Fruit fly (Drosophila melanogaster): ENCODE measurements around the gene CG13693.

CG13693 gene

DNA sequence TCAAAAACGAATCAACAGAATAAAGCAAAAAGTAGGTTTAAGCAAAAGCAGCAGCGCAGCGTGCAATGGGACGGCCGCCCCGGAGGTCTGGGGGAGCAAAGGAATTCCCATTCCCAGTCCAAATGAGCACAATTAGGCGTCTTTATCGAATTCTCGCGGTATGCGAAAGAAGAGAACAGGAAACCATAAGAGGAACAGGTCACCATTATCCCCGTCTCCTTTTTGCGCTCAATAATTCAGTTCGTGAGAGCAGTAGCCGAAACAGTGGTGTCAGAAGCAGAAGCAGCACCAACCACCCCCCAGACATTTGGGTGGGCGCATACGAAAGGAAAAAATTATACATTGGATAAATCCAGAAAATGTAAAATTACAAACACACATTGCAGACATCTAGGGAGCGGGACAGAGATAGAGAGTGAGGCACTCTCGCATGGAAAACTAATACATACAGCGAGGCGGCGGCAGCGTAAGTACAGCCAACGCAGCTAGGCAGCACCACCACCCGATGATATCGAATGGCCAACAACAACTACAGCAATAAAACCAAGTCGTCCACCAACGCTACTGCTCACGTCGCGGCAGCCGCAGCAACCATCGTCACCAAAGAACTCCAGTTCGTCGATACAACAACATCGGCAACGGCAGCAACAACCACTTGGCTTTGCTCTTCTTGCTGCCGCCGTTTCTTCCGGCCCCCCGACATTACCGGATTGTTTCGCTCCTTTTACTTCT lies 8.3 kb upstream of the CG13693 start (continued):
- TF ChIP-seq pho (GFP tag; optimal IDR thresholded peaks at IDR 0.05), result no peak
- no peak for TF ChIP-seq eyg (GFP tag; optimal IDR thresholded peaks at IDR 0.05)
- TF ChIP-seq Myb (GFP tag; optimal IDR thresholded peaks at IDR 0.05), result no peak
- no peak for TF ChIP-seq CG15479 (GFP tag; optimal IDR thresholded peaks at IDR 0.05)
- peak; percentile 69 for TF ChIP-seq cg (GFP tag; optimal IDR thresholded peaks at IDR 0.05)
- TF ChIP-seq Dll (GFP tag; IDR thresholded peaks at IDR 0.05; ENCODE audit: partially characterized antibody), result 0 out of 4 replicates have a peak, but pooled peaks have one; percentile 46
- TF ChIP-seq ems (GFP tag; optimal IDR thresholded peaks at IDR 0.05), result no peak
- no peak for TF ChIP-seq sens-2 (GFP tag; IDR thresholded peaks at IDR 0.05)
- TF ChIP-seq al (GFP tag; IDR thresholded peaks at IDR 0.05), result no peak
- TF ChIP-seq grn (GFP tag; optimal IDR thresholded peaks at IDR 0.05), result no peak
- TF ChIP-seq CG12744 (GFP tag; optimal IDR thresholded peaks at IDR 0.05), result no peak
- TF ChIP-seq kni (GFP tag; optimal IDR thresholded peaks at IDR 0.05), result peak; percentile 81
- TF ChIP-seq amos (GFP tag; IDR thresholded peaks at IDR 0.05; ENCODE audit: partially characterized antibody), result peak; percentile 31; the same call in 1 of the 2 replicates
- 0 out of 3 replicates have a peak, but pooled peaks have one; percentile 33 for TF ChIP-seq CG34224 (GFP tag; IDR thresholded peaks at IDR 0.05; ENCODE audit: partially characterized antibody)
- no peak for TF ChIP-seq CG3163 (GFP tag; optimal IDR thresholded peaks at IDR 0.05)
- TF ChIP-seq CG16815 (GFP tag; optimal IDR thresholded peaks at IDR 0.05), result no peak
- no peak for TF ChIP-seq jumu (GFP tag; optimal IDR thresholded peaks at IDR 0.05)
- TF ChIP-seq CG32767 (GFP tag; IDR thresholded peaks at IDR 0.05), result peak; percentile 27; the same call in 1 of the 2 replicates
- no peak for TF ChIP-seq zen2 (GFP tag; IDR thresholded peaks at IDR 0.05; ENCODE audit: partially characterized antibody)
- no peak for TF ChIP-seq croc (GFP tag; conservative IDR thresholded peaks at IDR 0.05)
- TF ChIP-seq abd-A (tag; optimal IDR thresholded peaks at IDR 0.05), result peak; percentile 46
- TF ChIP-seq HLH54F (GFP tag; optimal IDR thresholded peaks at IDR 0.05), result no peak
- TF ChIP-seq lola (GFP tag; optimal IDR thresholded peaks at IDR 0.05), result no peak
- peak; percentile 65 for TF ChIP-seq sd (tag; optimal IDR thresholded peaks at IDR 0.05)
- TF ChIP-seq seq (GFP tag; IDR thresholded peaks at IDR 0.05), result no peak
- no peak for TF ChIP-seq stwl (tag; optimal IDR thresholded peaks at IDR 0.05)
- no peak for TF ChIP-seq CG15269 (tag; optimal IDR thresholded peaks at IDR 0.05)
- TF ChIP-seq sqz (GFP tag; optimal IDR thresholded peaks at IDR 0.05), result no peak
- TF ChIP-seq CG10654 (GFP tag; optimal IDR thresholded peaks at IDR 0.05), result no peak
- no peak for TF ChIP-seq caup (GFP tag; optimal IDR thresholded peaks at IDR 0.05; ENCODE audit: severe bottlenecking)
- 0 out of 3 replicates have a peak, but pooled peaks have one; percentile 21 for TF ChIP-seq z (GFP tag; IDR thresholded peaks at IDR 0.05)
- no peak for TF ChIP-seq CG6272 (GFP tag; IDR thresholded peaks at IDR 0.05)
- TF ChIP-seq Elba2 (GFP tag; optimal IDR thresholded peaks at IDR 0.05), result no peak
- TF ChIP-seq slou (GFP tag; optimal IDR thresholded peaks at IDR 0.05), result no peak
- no peak for TF ChIP-seq CG15696 (tag; optimal IDR thresholded peaks at IDR 0.05)
- TF ChIP-seq Optix (GFP tag; IDR thresholded peaks at IDR 0.05), result no peak
- TF ChIP-seq emc (GFP tag; optimal IDR thresholded peaks at IDR 0.05), result no peak
- TF ChIP-seq pzg (GFP tag; optimal IDR thresholded peaks at IDR 0.05), result no peak
- no peak for TF ChIP-seq CG18599 (GFP tag; optimal IDR thresholded peaks at IDR 0.05)
- no peak for TF ChIP-seq Hsf (GFP tag; optimal IDR thresholded peaks at IDR 0.05)
- TF ChIP-seq tna (GFP tag; IDR thresholded peaks at IDR 0.05; ENCODE audit: partially characterized antibody), result no peak
- no peak for TF ChIP-seq Asciz (GFP tag; optimal IDR thresholded peaks at IDR 0.05)
- no peak for TF ChIP-seq Xrp1 (GFP tag; IDR thresholded peaks at IDR 0.05)
- 0 out of 2 replicates have a peak, but pooled peaks have one; percentile 3 for TF ChIP-seq CG13287 (GFP tag; IDR thresholded peaks at IDR 0.05; ENCODE audit: partially characterized antibody)
- no peak for TF ChIP-seq D19A (tag; optimal IDR thresholded peaks at IDR 0.05)
- no peak for TF ChIP-seq hb (GFP tag; IDR thresholded peaks at IDR 0.05; ENCODE audit: partially characterized antibody)
- TF ChIP-seq run (tag; optimal IDR thresholded peaks at IDR 0.05), result no peak
- peak; percentile 88 for TF ChIP-seq nerfin-1 (tag; optimal IDR thresholded peaks at IDR 0.05)

All from whole organism, embryonic.